Fruit fly (Drosophila melanogaster) whole organism, wandering third instar larva: ENCODE measurements around the gene lwr.

Experiments
- Abd-B ChIP-seq: fragments of >200 bp; optimal IDR thresholded peaks from 2 replicates; lab custom pipeline; 2017; ENCODE audit warnings: missing biosample characterization, missing genetic modification characterization
- CG32264 ChIP-seq: fragments of 200-800 bp; sonication (Bioruptor generic); optimal IDR thresholded peaks from 2 replicates; lab custom pipeline; 2016; ENCODE audit warnings: missing biosample characterization, missing genetic modification characterization
- Dfd ChIP-seq: fragments of >200 bp; optimal IDR thresholded peaks from 2 replicates; lab custom pipeline; 2017; ENCODE audit warnings: missing biosample characterization, missing genetic modification characterization
- Hr83 ChIP-seq: fragments of 200-300 bp; sonication (Bioruptor generic); optimal IDR thresholded peaks from 2 replicates; lab custom pipeline; 2016; ENCODE audit warnings: missing biosample characterization, mild to moderate bottlenecking, missing genetic modification characterization, moderate library complexity; ENCODE audit not compliant: poor library complexity, severe bottlenecking
- Mio ChIP-seq: sonication (Bioruptor generic); optimal IDR thresholded peaks from 2 replicates; lab custom pipeline; 2016; ENCODE audit warnings: missing biosample characterization, missing genetic modification characterization
- N ChIP-seq: fragments of >200 bp; optimal IDR thresholded peaks from 2 replicates; lab custom pipeline; 2018; ENCODE audit warnings: missing biosample characterization, missing external identifiers, missing genetic modification characterization
- Rel ChIP-seq, 2 experiments: fragments of 200-800 bp; sonication (Bioruptor generic) in 1 of 2; optimal IDR thresholded peaks; 2 replicates in 1 of 2; 3 replicates in 1 of 2; lab custom pipeline; 2016 to 2019; ENCODE audit warnings: mild to moderate bottlenecking in 2 of 2, missing biosample characterization in 2 of 2, missing genetic modification characterization in 2 of 2, moderate library complexity in 1 of 2
- h ChIP-seq: fragments of 200-800 bp; sonication (Bioruptor generic); optimal IDR thresholded peaks from 3 replicates; lab custom pipeline; 2016; ENCODE audit warnings: missing biosample characterization, mild to moderate bottlenecking, missing genetic modification characterization
- lola ChIP-seq: fragments of >200 bp; optimal IDR thresholded peaks from 2 replicates; lab custom pipeline; 2017; ENCODE audit warnings: missing biosample characterization, missing genetic modification characterization
- pan ChIP-seq: fragments of >200 bp; optimal IDR thresholded peaks from 2 replicates; lab custom pipeline; 2017
- psq ChIP-seq: fragments of 200-800 bp; sonication (Bioruptor generic); optimal IDR thresholded peaks from 3 replicates; lab custom pipeline; 2017; ENCODE audit warnings: missing biosample characterization, mild to moderate bottlenecking, missing genetic modification characterization, moderate library complexity
- tai ChIP-seq: sonication (Bioruptor generic); optimal IDR thresholded peaks from 2 replicates; lab custom pipeline; 2016; ENCODE audit warnings: missing biosample characterization, missing genetic modification characterization
- usp ChIP-seq: fragments of >200 bp; optimal IDR thresholded peaks from 2 replicates; lab custom pipeline; 2017; ENCODE audit warnings: missing biosample characterization, missing genetic modification characterization

dm6 chr2L:577186-577585 is 34.8 kb upstream of the lwr start, which contains the start of gene Pph13:
- TF ChIP-seq Dfd (GFP tag; lab: Kevin White, UChicago) (no peak), psq (no peak), h (GFP tag; lab: Kevin White, UChicago) (no peak), tai (GFP tag; lab: Kevin White, UChicago) (no peak), pan (no peak), Mio (GFP tag; lab: Kevin White, UChicago) (no peak), Rel (GFP tag; optimal IDR thresholded peaks at IDR 0.05; lab: Kevin White, UChicago) (no peak), Rel (tag; optimal IDR thresholded peaks at IDR 0.05; lab: Kevin White, UChicago) (no peak), usp (GFP tag; lab: Kevin White, UChicago) (no peak), lola (GFP tag; lab: Kevin White, UChicago) (no peak), Hr83 (GFP tag; lab: Kevin White, UChicago) (no peak), Abd-B (no peak), N (GFP tag; lab: Kevin White, UChicago) (no peak), CG32264 (GFP tag; lab: Kevin White, UChicago) (no peak)
